Worm (Caenorhabditis elegans): Measurements from ENCODE around the gene ect-2.

ce11 chrII:10784248-10784647 is 486 bp upstream of the ect-2 start:
- TF ChIP-seq unc-39 (tag; optimal IDR thresholded peaks at IDR 0.05) = no peak
- TF ChIP-seq mep-1 (tag; optimal IDR thresholded peaks at IDR 0.05) = no peak
- no peak for TF ChIP-seq nhr-237 (tag; optimal IDR thresholded peaks at IDR 0.05)
- TF ChIP-seq snpc-4 (tag; optimal IDR thresholded peaks at IDR 0.05) = no peak
